Fruit fly (Drosophila melanogaster) whole organism, prepupa: ENCODE measurements around the gene CG17105.

ENCODE experiments used
- CG10669 ChIP-seq: fragments of 200-800 bp; sonication (Bioruptor generic); optimal IDR thresholded peaks from 3 replicates; lab custom pipeline; 2018; ENCODE audit warnings: missing biosample characterization, mild to moderate bottlenecking, missing genetic modification characterization, moderate library complexity
- CG1621 ChIP-seq: fragments of 200-800 bp; sonication (Bioruptor generic); optimal IDR thresholded peaks from 3 replicates; lab custom pipeline; 2018; ENCODE audit warnings: missing biosample characterization, mild to moderate bottlenecking, missing genetic modification characterization
- CG32006 ChIP-seq: fragments of 200-800 bp; sonication (Bioruptor generic); optimal IDR thresholded peaks from 3 replicates; lab custom pipeline; 2017; ENCODE audit warnings: missing biosample characterization, mild to moderate bottlenecking, missing genetic modification characterization
- CG34406 ChIP-seq: fragments of 200-800 bp; sonication (Bioruptor generic); optimal IDR thresholded peaks from 3 replicates; lab custom pipeline; 2016; ENCODE audit warnings: missing biosample characterization, missing genetic modification characterization
- CG6854 ChIP-seq: fragments of 200-800 bp; sonication (Bioruptor generic); optimal IDR thresholded peaks from 2 replicates; lab custom pipeline; 2017; ENCODE audit warnings: missing biosample characterization, mild to moderate bottlenecking, missing genetic modification characterization
- CG8119 ChIP-seq: fragments of 200-800 bp; sonication (Bioruptor generic); IDR thresholded peaks from 3 replicates; pipeline ENCODE4 v1.3.6; 2022; ENCODE audit warnings: missing biosample characterization, missing genetic modification characterization
- Eip75B ChIP-seq: fragments of 200-800 bp; sonication (Bioruptor generic); optimal IDR thresholded peaks from 3 replicates; lab custom pipeline; 2016; ENCODE audit warnings: missing biosample characterization, missing genetic modification characterization
- Ets96B ChIP-seq: fragments of 200-800 bp; optimal IDR thresholded peaks from 2 replicates; lab custom pipeline; 2019; ENCODE audit warnings: missing biosample characterization, mild to moderate bottlenecking, missing genetic modification characterization, moderate library complexity
- Met ChIP-seq: fragments of 200-800 bp; sonication (Bioruptor generic); optimal IDR thresholded peaks from 3 replicates; lab custom pipeline; 2016; ENCODE audit warnings: missing biosample characterization, missing genetic modification characterization
- salr ChIP-seq, 2 experiments: fragments of 200-800 bp; sonication (Bioruptor generic); optimal IDR thresholded peaks; 3 replicates each; lab custom pipeline; 2016 to 2018; ENCODE audit warnings: missing biosample characterization in 2 of 2, missing genetic modification characterization in 2 of 2, mild to moderate bottlenecking in 1 of 2

dm6 chr2L:10639631-10640030, 41.2 kb upstream of the CG17105 start, which contains the start of gene CG31872:
- no peak for TF ChIP-seq Met (GFP tag; lab: Kevin White, UChicago)
- no peak for TF ChIP-seq CG6854 (GFP tag; lab: Kevin White, UChicago)
- no peak for TF ChIP-seq CG10669
- TF ChIP-seq Eip75B (GFP tag; lab: Kevin White, UChicago) = no peak
- no peak for TF ChIP-seq CG32006
- TF ChIP-seq CG1621 = no peak
- no peak for TF ChIP-seq CG34406 (GFP tag; lab: Kevin White, UChicago)
- TF ChIP-seq Ets96B (tag; lab: Kevin White, UChicago) = no peak
- no peak for TF ChIP-seq salr (GFP tag; optimal IDR thresholded peaks at IDR 0.05; lab: Kevin White, UChicago)
- TF ChIP-seq CG8119 (GFP tag; lab: Robert Waterston, UW) = no peak
